Worm (Caenorhabditis elegans): ENCODE data around the gene ZC477.2.

DNA sequence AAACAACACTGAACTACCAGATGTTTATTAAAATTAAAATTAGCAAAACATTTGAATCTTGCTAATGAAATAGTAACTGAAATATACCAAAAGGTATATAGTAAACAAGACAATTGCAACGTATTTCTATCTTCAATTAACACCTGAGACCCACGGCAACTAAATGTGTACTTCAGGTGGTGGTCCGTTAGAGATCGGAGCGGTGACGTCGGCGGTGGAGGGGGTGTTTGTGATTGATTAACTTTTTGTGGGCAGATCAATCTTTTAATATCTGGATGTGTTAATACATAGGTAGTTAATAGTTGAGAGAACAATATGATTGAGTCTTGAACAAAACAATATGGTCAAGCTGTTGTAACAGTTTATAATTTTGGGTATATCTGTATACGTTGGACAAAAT lies 11.9 kb upstream of the ZC477.2 start:
- no peak for TF ChIP-seq zag-1 (tag; optimal IDR thresholded peaks at IDR 0.05)
- no peak for TF ChIP-seq lin-15B (tag; optimal IDR thresholded peaks at IDR 0.05)
- TF ChIP-seq ama-1 (optimal IDR thresholded peaks at IDR 0.05): no peak
- TF ChIP-seq jun-1 (tag; optimal IDR thresholded peaks at IDR 0.05): no peak
- TF ChIP-seq dpl-1 (GFP tag; optimal IDR thresholded peaks at IDR 0.05): no peak
- no peak for TF ChIP-seq ceh-82 (tag; optimal IDR thresholded peaks at IDR 0.05)
- TF ChIP-seq unc-62 (GFP tag; optimal IDR thresholded peaks at IDR 0.05 in 1 of 2): no peak
- TF ChIP-seq unc-62 (tag; optimal IDR thresholded peaks at IDR 0.05): no peak
- no peak for TF ChIP-seq nhr-6 (tag; optimal IDR thresholded peaks at IDR 0.05)
